Worm (Caenorhabditis elegans) whole organism, L4 larva: ENCODE measurements around the gene F47E1.2.

Experiments
- T26A8.4 ChIP-seq: fragments of 200-800 bp; sonication (Bioruptor generic); IDR thresholded peaks from 2 replicates; pipeline ENCODE4 v1.3.6; 2022; ENCODE audit warnings: missing genetic modification characterization, missing compliant biosample characterization
- Y48G9A.11 ChIP-seq: fragments of 200-800 bp; sonication (Bioruptor generic); IDR thresholded peaks from 2 replicates; pipeline ENCODE4 v1.3.6; 2022; ENCODE audit warnings: missing genetic modification reagents, missing genetic modification characterization, missing compliant biosample characterization
- Y5F2A.4 ChIP-seq: fragments of 200-800 bp; sonication (Bioruptor generic); optimal IDR thresholded peaks from 2 replicates; lab custom pipeline; 2018; ENCODE audit warnings: mild to moderate bottlenecking, missing genetic modification characterization, missing compliant biosample characterization
- ceh-28 ChIP-seq: fragments of 150-350 bp; optimal IDR thresholded peaks from 2 replicates; lab custom pipeline; 2014; ENCODE audit warnings: missing biosample characterization, missing genetic modification reagents, missing genetic modification characterization
- ces-1 ChIP-seq: fragments of 150-350 bp; sonication (generic microtip); optimal IDR thresholded peaks from 4 replicates; lab custom pipeline; 2014; ENCODE audit warnings: missing biosample characterization, missing genetic modification reagents, missing genetic modification characterization
- jun-1 ChIP-seq: fragments of 150-350 bp; optimal IDR thresholded peaks from 2 replicates; lab custom pipeline; 2014; ENCODE audit warnings: missing biosample characterization, missing genetic modification reagents, missing genetic modification characterization
- lin-39 ChIP-seq: fragments of 150-350 bp; optimal IDR thresholded peaks from 2 replicates; lab custom pipeline; 2014; ENCODE audit warnings: missing biosample characterization, missing genetic modification reagents, missing genetic modification characterization
- nhr-6 ChIP-seq: fragments of 150-350 bp; optimal IDR thresholded peaks from 2 replicates; lab custom pipeline; 2014; ENCODE audit warnings: missing biosample characterization, missing genetic modification characterization
- nhr-76 ChIP-seq: fragments of 150-350 bp; optimal IDR thresholded peaks from 2 replicates; lab custom pipeline; 2014; ENCODE audit warnings: missing biosample characterization, missing genetic modification characterization
- sdz-12 ChIP-seq: fragments of 200-800 bp; sonication (Bioruptor generic); optimal IDR thresholded peaks from 2 replicates; lab custom pipeline; 2018; ENCODE audit warnings: mild to moderate bottlenecking, missing genetic modification characterization, missing compliant biosample characterization
- skn-1 ChIP-seq: fragments of 150-350 bp; optimal IDR thresholded peaks from 2 replicates; lab custom pipeline; 2014; ENCODE audit warnings: missing biosample characterization, missing genetic modification characterization
- tag-97 ChIP-seq: fragments of 200-800 bp; sonication (Bioruptor generic); IDR thresholded peaks from 2 replicates; pipeline ENCODE4 v1.3.6; 2022; ENCODE audit warnings: missing genetic modification characterization, missing compliant biosample characterization

ce11 chrX:9082646-9083045 lies 25.2 kb downstream of the F47E1.2 start, which contains the start of gene ajm-1:
- TF ChIP-seq Y5F2A.4 (GFP tag; lab: Kevin White, UChicago): no peak
- no peak for TF ChIP-seq Y48G9A.11 (GFP tag; lab: Robert Waterston, UW)
- TF ChIP-seq ceh-28 (tag; lab: Kevin White, UChicago): no peak
- no peak for TF ChIP-seq tag-97
- no peak for TF ChIP-seq ces-1 (GFP tag; lab: Kevin White, UChicago)
- TF ChIP-seq skn-1: no peak
- no peak for TF ChIP-seq sdz-12 (GFP tag; lab: Kevin White, UChicago)
- TF ChIP-seq nhr-6 (tag; lab: Kevin White, UChicago): no peak
- TF ChIP-seq jun-1 (tag; lab: Kevin White, UChicago): no peak
- no peak for TF ChIP-seq lin-39 (tag; lab: Kevin White, UChicago)
- TF ChIP-seq nhr-76 (tag; lab: Kevin White, UChicago): no peak
- TF ChIP-seq T26A8.4 (GFP tag; lab: Robert Waterston, UW): no peak
